Worm (Caenorhabditis elegans): ENCODE data around the gene C47D2.1.

C47D2.1 gene

ce11 chrX:8235994-8236393 lies 21.1 kb downstream of the C47D2.1 start, which contains the start of gene M60.4 (continued):
- TF ChIP-seq attf-4 (tag; optimal IDR thresholded peaks at IDR 0.05) = no peak
- no peak for TF ChIP-seq unc-39 (tag; optimal IDR thresholded peaks at IDR 0.05)
- TF ChIP-seq D1046.2 (GFP tag; IDR thresholded peaks at IDR 0.05) = no peak
- peak; percentile 62 for TF ChIP-seq nhr-28 (tag; optimal IDR thresholded peaks at IDR 0.05)
- TF ChIP-seq dpl-1 (GFP tag; optimal IDR thresholded peaks at IDR 0.05) = no peak
- TF ChIP-seq snpc-4 (tag; optimal IDR thresholded peaks at IDR 0.05) = no peak
- TF ChIP-seq ztf-11 (tag; optimal IDR thresholded peaks at IDR 0.05) = no peak
- TF ChIP-seq Y48G9A.11 (GFP tag; IDR thresholded peaks at IDR 0.05) = no peak
- TF ChIP-seq nhr-237 (tag; optimal IDR thresholded peaks at IDR 0.05) = no peak
- TF ChIP-seq unc-62 (GFP tag; optimal IDR thresholded peaks at IDR 0.05 in 1 of 2) = peak in 1 of 2 experiments; percentile 100
- TF ChIP-seq unc-62 (tag; optimal IDR thresholded peaks at IDR 0.05) = no peak
- TF ChIP-seq madf-9 (GFP tag; conservative IDR thresholded peaks at IDR 0.05) = no peak
- no peak for TF ChIP-seq ctbp-1 (GFP tag; IDR thresholded peaks at IDR 0.05)
- no peak for TF ChIP-seq snpc-1.2 (GFP tag; IDR thresholded peaks at IDR 0.05)
- peak; percentile 63 to 80 for TF ChIP-seq mdl-1 (tag; optimal IDR thresholded peaks at IDR 0.05)
- TF ChIP-seq dve-1 (tag; optimal IDR thresholded peaks at IDR 0.05; ENCODE audit: insufficient read depth) = peak; percentile 43
- TF ChIP-seq skn-1 (tag; optimal IDR thresholded peaks at IDR 0.05) = no peak
- TF ChIP-seq ZK546.5 (tag; optimal IDR thresholded peaks at IDR 0.05) = no peak
- no peak for TF ChIP-seq lim-7 (GFP tag; IDR thresholded peaks at IDR 0.05)
- no peak for TF ChIP-seq ceh-28 (tag; optimal IDR thresholded peaks at IDR 0.05)
- peak; percentile 47 for TF ChIP-seq hmg-1.1 (GFP tag; IDR thresholded peaks at IDR 0.05)
- TF ChIP-seq gei-8 (GFP tag; optimal IDR thresholded peaks at IDR 0.05) = no peak
- TF ChIP-seq F10B5.3 (tag; optimal IDR thresholded peaks at IDR 0.05) = no peak
- TF ChIP-seq set-16 (GFP tag; IDR thresholded peaks at IDR 0.05) = no peak
- TF ChIP-seq hlh-30 (tag; optimal IDR thresholded peaks at IDR 0.05; ENCODE audit: insufficient read depth) = peak; percentile 95
- TF ChIP-seq ama-1 (optimal IDR thresholded peaks at IDR 0.05) = no peak
- TF ChIP-seq egl-27 (tag; optimal IDR thresholded peaks at IDR 0.05) = no peak
- TF ChIP-seq Y75B8A.6 (GFP tag; IDR thresholded peaks at IDR 0.05) = no peak
- no peak for TF ChIP-seq aly-2 (tag; optimal IDR thresholded peaks at IDR 0.05)
- no peak for TF ChIP-seq spr-3 (GFP tag; optimal IDR thresholded peaks at IDR 0.05)
- no peak for TF ChIP-seq nhr-41 (GFP tag; IDR thresholded peaks at IDR 0.05)
- peak; percentile 64 for TF ChIP-seq dmd-6 (GFP tag; IDR thresholded peaks at IDR 0.05)
- no peak for TF ChIP-seq arid-1 (GFP tag; conservative IDR thresholded peaks at IDR 0.05)
- no peak for TF ChIP-seq madf-5 (GFP tag; IDR thresholded peaks at IDR 0.05)
- peak; percentile 70 for TF ChIP-seq tra-1 (GFP tag; IDR thresholded peaks at IDR 0.05)
- no peak for TF ChIP-seq lin-13 (GFP tag; optimal IDR thresholded peaks at IDR 0.05)
- no peak for TF ChIP-seq ZK337.2 (GFP tag; IDR thresholded peaks at IDR 0.05)
- TF ChIP-seq ceh-20 (GFP tag; IDR thresholded peaks at IDR 0.05) = peak; percentile 55; the same call in 1 of the 2 replicates
- no peak for TF ChIP-seq T26A8.4 (GFP tag; IDR thresholded peaks at IDR 0.05)
- TF ChIP-seq F37D6.2 (tag; optimal IDR thresholded peaks at IDR 0.05) = no peak
- TF ChIP-seq F26F4.8 (GFP tag; conservative IDR thresholded peaks at IDR 0.05) = no peak
- no peak for TF ChIP-seq F44E2.7 (GFP tag; IDR thresholded peaks at IDR 0.05)
- TF ChIP-seq mdt-29 (GFP tag; IDR thresholded peaks at IDR 0.05) = no peak
- TF ChIP-seq Y105C5A.15 (GFP tag; IDR thresholded peaks at IDR 0.05) = no peak
- TF ChIP-seq zip-11 (GFP tag; IDR thresholded peaks at IDR 0.05) = no peak
- no peak for TF ChIP-seq zfp-2 (tag; optimal IDR thresholded peaks at IDR 0.05)
- no peak for TF ChIP-seq lin-29 (GFP tag; IDR thresholded peaks at IDR 0.05)
- no peak for TF ChIP-seq cey-2 (tag; optimal IDR thresholded peaks at IDR 0.05; ENCODE audit: borderline replicate concordance, insufficient read depth)
- TF ChIP-seq lin-38 (GFP tag; IDR thresholded peaks at IDR 0.05) = no peak
- no peak for TF ChIP-seq fkh-10 (GFP tag; optimal IDR thresholded peaks at IDR 0.05)
- TF ChIP-seq nhr-11 (tag; optimal IDR thresholded peaks at IDR 0.05) = peak; percentile 11
- TF ChIP-seq hif-1 (tag; optimal IDR thresholded peaks at IDR 0.05) = peak in 1 of 2 experiments; percentile 28
- no peak for TF ChIP-seq egl-43 (GFP tag; IDR thresholded peaks at IDR 0.05)
